Fruit fly (Drosophila melanogaster) whole organism, adult: ENCODE data around the gene CG42660.

Experiments
- CG11617 ChIP-seq: fragments of 200-800 bp; sonication (Bioruptor generic); optimal IDR thresholded peaks from 2 replicates; lab custom pipeline; 2017; ENCODE audit warnings: mild to moderate bottlenecking, missing biosample characterization, missing genetic modification reagents, missing genetic modification characterization
- CG12768 ChIP-seq: fragments of 200-800 bp; sonication (Bioruptor generic); optimal IDR thresholded peaks from 2 replicates; lab custom pipeline; 2017; ENCODE audit warnings: missing biosample characterization, missing genetic modification characterization, mild to moderate bottlenecking, moderate library complexity, missing genetic modification reagents
- CG14711 ChIP-seq: fragments of 200-800 bp; sonication (Bioruptor generic); optimal IDR thresholded peaks from 2 replicates; lab custom pipeline; 2018; ENCODE audit warnings: missing biosample characterization, mild to moderate bottlenecking, missing genetic modification characterization, moderate library complexity
- CG1620 ChIP-seq: fragments of 200-800 bp; sonication (Bioruptor generic); optimal IDR thresholded peaks from 2 replicates; lab custom pipeline; 2016; ENCODE audit warnings: missing biosample characterization, missing genetic modification characterization
- CG33017 ChIP-seq: fragments of 200-800 bp; sonication (Bioruptor generic); optimal IDR thresholded peaks from 2 replicates; lab custom pipeline; 2018; ENCODE audit warnings: missing biosample characterization, mild to moderate bottlenecking, missing genetic modification characterization, moderate library complexity
- CG5204 ChIP-seq: fragments of 200-800 bp; sonication (Bioruptor generic); optimal IDR thresholded peaks from 2 replicates; lab custom pipeline; 2016; ENCODE audit warnings: missing biosample characterization, missing genetic modification characterization
- CG7045 ChIP-seq: fragments of 200-800 bp; sonication (Bioruptor generic); optimal IDR thresholded peaks from 2 replicates; lab custom pipeline; 2017; ENCODE audit warnings: missing biosample characterization, mild to moderate bottlenecking, missing genetic modification characterization
- CG7101 ChIP-seq: fragments of 200-800 bp; sonication (Bioruptor generic); optimal IDR thresholded peaks from 2 replicates; lab custom pipeline; 2018; ENCODE audit warnings: missing biosample characterization, mild to moderate bottlenecking, missing genetic modification characterization, moderate library complexity
- Clk ChIP-seq: fragments of 200-800 bp; sonication (Bioruptor generic); optimal IDR thresholded peaks from 2 replicates; lab custom pipeline; 2017; ENCODE audit warnings: missing biosample characterization, missing genetic modification characterization
- Crg-1 ChIP-seq: fragments of 200-800 bp; sonication (Bioruptor generic); optimal IDR thresholded peaks from 2 replicates; lab custom pipeline; 2016; ENCODE audit warnings: missing biosample characterization, missing genetic modification characterization
- Hr96 ChIP-seq: fragments of 200-800 bp; sonication (Bioruptor generic); optimal IDR thresholded peaks from 2 replicates; lab custom pipeline; 2016; ENCODE audit warnings: missing biosample characterization, missing genetic modification characterization
- Mnt ChIP-seq: fragments of 200-800 bp; sonication (Bioruptor generic); optimal IDR thresholded peaks from 2 replicates; lab custom pipeline; 2016; ENCODE audit warnings: missing biosample characterization, mild to moderate bottlenecking, missing genetic modification characterization
- bab1 ChIP-seq: fragments of 200-800 bp; sonication (Bioruptor generic); optimal IDR thresholded peaks from 3 replicates; lab custom pipeline; 2019; ENCODE audit warnings: missing biosample characterization, mild to moderate bottlenecking, missing genetic modification characterization, moderate library complexity
- cic ChIP-seq: fragments of 200-800 bp; sonication (Bioruptor generic); optimal IDR thresholded peaks from 2 replicates; lab custom pipeline; 2017; ENCODE audit warnings: missing biosample characterization, mild to moderate bottlenecking, missing genetic modification characterization, moderate library complexity
- cnc ChIP-seq, 2 experiments: fragments of >200 bp; optimal IDR thresholded peaks; 2 replicates each; lab custom pipeline; 2017
- kay ChIP-seq: fragments of 200-800 bp; sonication (Bioruptor generic); peaks from one replicate; lab custom pipeline; 2016; ENCODE audit warnings: missing biosample characterization, missing genetic modification characterization, borderline replicate concordance
- ovo ChIP-seq: fragments of 200-800 bp; sonication (Bioruptor generic); optimal IDR thresholded peaks from 2 replicates; lab custom pipeline; 2016; ENCODE audit warnings: missing biosample characterization, missing genetic modification characterization
- pad ChIP-seq: fragments of 200-800 bp; sonication (Bioruptor generic); optimal IDR thresholded peaks from 3 replicates; lab custom pipeline; 2017; ENCODE audit warnings: missing biosample characterization, missing genetic modification characterization, mild to moderate bottlenecking, moderate library complexity, missing genetic modification reagents
- tj ChIP-seq: fragments of 200-800 bp; sonication (Bioruptor generic); optimal IDR thresholded peaks from 3 replicates; lab custom pipeline; 2017; ENCODE audit warnings: missing biosample characterization, mild to moderate bottlenecking, missing genetic modification characterization, moderate library complexity
- toe ChIP-seq: fragments of 200-800 bp; sonication (Bioruptor generic); optimal IDR thresholded peaks from 2 replicates; lab custom pipeline; 2016; ENCODE audit warnings: missing biosample characterization, missing genetic modification characterization

Gene CG42660

dm6 chr3L:7434198-7434597 is 31.1 kb upstream of the CG42660 start:
- TF ChIP-seq CG7101 (no peak), CG12768 (GFP tag; lab: Kevin White, UChicago) (no peak), CG11617 (no peak), pad (GFP tag; lab: Kevin White, UChicago) (no peak), bab1 (GFP tag; lab: Kevin White, UChicago) (no peak), tj (GFP tag; lab: Kevin White, UChicago) (no peak), Clk (GFP tag; lab: Kevin White, UChicago) (no peak), toe (GFP tag; lab: Kevin White, UChicago) (no peak), CG1620 (no peak), Crg-1 (GFP tag; lab: Kevin White, UChicago) (no peak), Mnt (GFP tag; lab: Kevin White, UChicago) (no peak), Hr96 (no peak), CG33017 (no peak), CG5204 (no peak), ovo (GFP tag; lab: Kevin White, UChicago) (no peak), CG7045 (GFP tag; lab: Kevin White, UChicago) (no peak), cic (GFP tag; lab: Kevin White, UChicago) (no peak), CG14711 (tag; lab: Kevin White, UChicago) (no peak)

dm6 chr3L:7434715-7435653 is 30.3 kb upstream of the CG42660 start, which contains the start of gene Rac2:
Gene Rac2 (minus strand): TSS chr3L:7435190.
- no peak for TF ChIP-seq CG33017
- peak; percentile 34 for TF ChIP-seq CG11617
- peak; percentile 75 for TF ChIP-seq tj (GFP tag; lab: Kevin White, UChicago)
- no peak for TF ChIP-seq cnc (optimal IDR thresholded peaks at IDR 0.05; lab: Kevin White, UChicago)
- peak; percentile 46 for TF ChIP-seq Mnt (GFP tag; lab: Kevin White, UChicago)
- TF ChIP-seq toe (GFP tag; lab: Kevin White, UChicago), result peak; percentile 17
- peak; percentile 29 for TF ChIP-seq pad (GFP tag; lab: Kevin White, UChicago)
- peak; percentile 11 for TF ChIP-seq Clk (GFP tag; lab: Kevin White, UChicago)
- no peak for TF ChIP-seq ovo (GFP tag; lab: Kevin White, UChicago)
- peak; percentile 65 for TF ChIP-seq cic (GFP tag; lab: Kevin White, UChicago)
- TF ChIP-seq kay, result peak; percentile 100
- TF ChIP-seq bab1 (GFP tag; lab: Kevin White, UChicago), result peak; percentile 46
- peak; percentile 4 for TF ChIP-seq CG12768 (GFP tag; lab: Kevin White, UChicago)
- no peak for TF ChIP-seq CG5204
- TF ChIP-seq Hr96, result peak; percentile 48
- peak; percentile 19 for TF ChIP-seq CG14711 (tag; lab: Kevin White, UChicago)
- no peak for TF ChIP-seq CG1620
- TF ChIP-seq CG7045 (GFP tag; lab: Kevin White, UChicago), result no peak
- TF ChIP-seq Crg-1 (GFP tag; lab: Kevin White, UChicago), result no peak
- peak; percentile 41 for TF ChIP-seq CG7101

- no peak for TF ChIP-seq CG5204
- TF ChIP-seq kay, result no peak
- no peak for TF ChIP-seq CG7101
- no peak for TF ChIP-seq CG7045 (GFP tag; lab: Kevin White, UChicago)
- TF ChIP-seq ovo (GFP tag; lab: Kevin White, UChicago), result no peak
- no peak for TF ChIP-seq Clk (GFP tag; lab: Kevin White, UChicago)
- TF ChIP-seq pad (GFP tag; lab: Kevin White, UChicago), result no peak
- no peak for TF ChIP-seq toe (GFP tag; lab: Kevin White, UChicago)
- TF ChIP-seq CG1620, result no peak
Measured at dm6 chr3L:7437366-7437765, 27.9 kb upstream of the CG42660 start, which contains the start of gene CG14835. Gene CG14835 (minus strand): TSS chr3L:7437466.

dm6 chr3L:7439305-7439704 is 26.0 kb upstream of the CG42660 start, which contains the start of gene sphinx1:
Gene sphinx1 (minus strand): TSS chr3L:7439405.
- TF ChIP-seq CG12768 (GFP tag; lab: Kevin White, UChicago), result no peak
- TF ChIP-seq Clk (GFP tag; lab: Kevin White, UChicago), result no peak
- no peak for TF ChIP-seq Hr96
- no peak for TF ChIP-seq CG7045 (GFP tag; lab: Kevin White, UChicago)

dm6 chr3L:7440633-7441032 is 24.7 kb upstream of the CG42660 start, which contains the start of gene sphinx2:
Gene sphinx2 (minus strand): TSS chr3L:7440733.
- no peak for TF ChIP-seq ovo (GFP tag; lab: Kevin White, UChicago)
- TF ChIP-seq Clk (GFP tag; lab: Kevin White, UChicago), result no peak
- no peak for TF ChIP-seq cic (GFP tag; lab: Kevin White, UChicago)
- TF ChIP-seq CG7045 (GFP tag; lab: Kevin White, UChicago), result no peak
- no peak for TF ChIP-seq CG12768 (GFP tag; lab: Kevin White, UChicago)
- TF ChIP-seq bab1 (GFP tag; lab: Kevin White, UChicago), result no peak
- no peak for TF ChIP-seq toe (GFP tag; lab: Kevin White, UChicago)
- no peak for TF ChIP-seq CG7101
- no peak for TF ChIP-seq pad (GFP tag; lab: Kevin White, UChicago)
- no peak for TF ChIP-seq CG14711 (tag; lab: Kevin White, UChicago)
- TF ChIP-seq Mnt (GFP tag; lab: Kevin White, UChicago), result no peak

- TF ChIP-seq CG1620 (no peak), CG7101 (no peak), ovo (GFP tag; lab: Kevin White, UChicago) (no peak), CG5204 (no peak), Clk (GFP tag; lab: Kevin White, UChicago) (no peak), bab1 (GFP tag; lab: Kevin White, UChicago) (no peak), CG14711 (tag; lab: Kevin White, UChicago) (no peak), CG7045 (GFP tag; lab: Kevin White, UChicago) (no peak), Crg-1 (GFP tag; lab: Kevin White, UChicago) (no peak)
Measured at dm6 chr3L:7449097-7449496, 16.2 kb upstream of the CG42660 start.
